Worm (Caenorhabditis elegans) whole organism, L1 larva: ENCODE measurements around the gene R186.8.
A peak's percentile ranks its signal among the peaks of the same experiment; 100 is the strongest.

Source experiments
- C16A3.4 ChIP-seq: fragments of 150-350 bp; optimal IDR thresholded peaks from 2 replicates; lab custom pipeline; 2014; ENCODE audit warnings: missing biosample characterization, missing genetic modification characterization
- C34B4.2 ChIP-seq: sonication (generic microtip); optimal IDR thresholded peaks from 2 replicates; lab custom pipeline; 2017; ENCODE audit warnings: mild to moderate bottlenecking, missing genetic modification characterization, missing compliant biosample characterization
- F16B12.6 ChIP-seq: fragments of 150-350 bp; optimal IDR thresholded peaks from 2 replicates; lab custom pipeline; 2014; ENCODE audit warnings: missing biosample characterization, missing genetic modification characterization
- alr-1 ChIP-seq: fragments of 200-800 bp; sonication (Bioruptor generic); optimal IDR thresholded peaks from 2 replicates; lab custom pipeline; 2018; ENCODE audit warnings: borderline replicate concordance, mild to moderate bottlenecking, missing genetic modification characterization, missing compliant biosample characterization
- ama-1 ChIP-seq: fragments of 150-350 bp; optimal IDR thresholded peaks from 2 replicates; lab custom pipeline; 2014
- blmp-1 ChIP-seq: fragments of 150-350 bp; optimal IDR thresholded peaks from 2 replicates; lab custom pipeline; 2014; ENCODE audit warnings: missing biosample characterization, missing genetic modification characterization
- ceh-63 ChIP-seq: fragments of 200-800 bp; sonication (Bioruptor generic); optimal IDR thresholded peaks from 2 replicates; lab custom pipeline; 2018; ENCODE audit warnings: mild to moderate bottlenecking, missing genetic modification characterization, missing compliant biosample characterization
- ceh-8 ChIP-seq: fragments of 200-800 bp; sonication (Bioruptor generic); optimal IDR thresholded peaks from 2 replicates; lab custom pipeline; 2018; ENCODE audit warnings: mild to moderate bottlenecking, missing genetic modification characterization, moderate library complexity, missing compliant biosample characterization
- ceh-90 ChIP-seq: sonication (generic microtip); optimal IDR thresholded peaks from 2 replicates; lab custom pipeline; 2016; ENCODE audit warnings: missing genetic modification characterization, missing compliant biosample characterization
- egl-13 ChIP-seq: sonication (generic microtip); optimal IDR thresholded peaks from 2 replicates; lab custom pipeline; 2016; ENCODE audit warnings: missing genotype, missing genetic modification reagents, missing genetic modification characterization, missing compliant biosample characterization
- elt-3 ChIP-seq, 6 experiments: fragments of 150-350 bp in 1 of 6; sonication (generic microtip); optimal IDR thresholded peaks; 2 replicates each; lab custom pipeline; 2017 to 2018; ENCODE audit warnings: missing biosample characterization in 6 of 6, missing genetic modification characterization in 6 of 6, inconsistent platforms in 1 of 6
- ets-5 ChIP-seq: fragments of 200-800 bp; sonication (Bioruptor generic); IDR thresholded peaks from 2 replicates; pipeline ENCODE4 v1.3.6; 2022; ENCODE audit warnings: missing genetic modification characterization, missing compliant biosample characterization
- fkh-10 ChIP-seq: sonication (generic microtip); optimal IDR thresholded peaks from 2 replicates; lab custom pipeline; 2017; ENCODE audit warnings: missing biosample characterization, missing genetic modification reagents, missing genetic modification characterization
- grh-1 ChIP-seq: fragments of 200-800 bp; sonication (Bioruptor generic); IDR thresholded peaks from 2 replicates; pipeline ENCODE4 v1.3.6; 2022; ENCODE audit warnings: missing genetic modification reagents, missing genetic modification characterization, missing compliant biosample characterization
- hlh-17 ChIP-seq: fragments of 200-800 bp; sonication (Bioruptor generic); optimal IDR thresholded peaks from 2 replicates; lab custom pipeline; 2018; ENCODE audit warnings: missing genetic modification characterization, mild to moderate bottlenecking, missing compliant biosample characterization, moderate library complexity, borderline replicate concordance
- isw-1 ChIP-seq: fragments of 200-800 bp; sonication (Bioruptor generic); IDR thresholded peaks from 2 replicates; pipeline ENCODE4 v1.3.6; 2022; ENCODE audit warnings: missing genetic modification characterization, missing compliant biosample characterization
- jun-1 ChIP-seq: fragments of 150-350 bp; optimal IDR thresholded peaks from 2 replicates; lab custom pipeline; 2014; ENCODE audit warnings: missing biosample characterization, missing genetic modification reagents, missing genetic modification characterization
- lin-14 ChIP-seq: fragments of 200-800 bp; sonication (Bioruptor generic); optimal IDR thresholded peaks from 2 replicates; lab custom pipeline; 2018; ENCODE audit warnings: mild to moderate bottlenecking, missing genetic modification characterization, moderate library complexity, missing compliant biosample characterization
- lin-15B ChIP-seq: fragments of 150-350 bp; sonication (generic microtip); optimal IDR thresholded peaks from 3 replicates; lab custom pipeline; 2014; ENCODE audit warnings: missing biosample characterization, missing genetic modification characterization
- lir-3 ChIP-seq: sonication (generic microtip); optimal IDR thresholded peaks from 2 replicates; lab custom pipeline; 2016; ENCODE audit warnings: mild to moderate bottlenecking, missing genetic modification characterization, moderate library complexity, missing compliant biosample characterization; ENCODE audit not compliant: poor library complexity
- mef-2 ChIP-seq: fragments of 150-350 bp; optimal IDR thresholded peaks from 2 replicates; lab custom pipeline; 2014; ENCODE audit warnings: missing biosample characterization, missing genetic modification characterization
- nhr-11 ChIP-seq: fragments of 150-350 bp; optimal IDR thresholded peaks from 2 replicates; lab custom pipeline; 2014; ENCODE audit warnings: missing biosample characterization, missing genetic modification characterization
- nhr-28 ChIP-seq: fragments of 150-350 bp; optimal IDR thresholded peaks from 2 replicates; lab custom pipeline; 2014; ENCODE audit warnings: missing biosample characterization, missing genetic modification characterization
- nhr-47 ChIP-seq: sonication (generic microtip); optimal IDR thresholded peaks from 2 replicates; lab custom pipeline; 2016; ENCODE audit warnings: mild to moderate bottlenecking, missing genetic modification characterization, moderate library complexity, missing compliant biosample characterization
- nhr-76 ChIP-seq: sonication (generic microtip); optimal IDR thresholded peaks from 2 replicates; lab custom pipeline; 2017; ENCODE audit warnings: missing biosample characterization, missing genetic modification characterization
- nhr-77 ChIP-seq: fragments of 150-350 bp; optimal IDR thresholded peaks from 2 replicates; lab custom pipeline; 2014; ENCODE audit warnings: missing biosample characterization, missing genetic modification characterization
- nhr-84 ChIP-seq: sonication (generic microtip); optimal IDR thresholded peaks from 2 replicates; lab custom pipeline; 2017; ENCODE audit warnings: missing biosample characterization, missing genetic modification characterization
- nhr-85 ChIP-seq: sonication (generic microtip); peaks from one replicate; lab custom pipeline; 2016; ENCODE audit warnings: missing genetic modification characterization, inconsistent platforms, missing compliant biosample characterization
- pag-3 ChIP-seq: sonication (generic microtip); optimal IDR thresholded peaks from 2 replicates; lab custom pipeline; 2017; ENCODE audit warnings: missing genetic modification characterization, mild to moderate bottlenecking, missing compliant biosample characterization, antibody characterized with exemption, borderline replicate concordance; ENCODE audit not compliant: insufficient read depth
- rnt-1 ChIP-seq: sonication (generic microtip); optimal IDR thresholded peaks from 2 replicates; lab custom pipeline; 2016; ENCODE audit warnings: mild to moderate bottlenecking, missing genetic modification characterization, moderate library complexity, missing compliant biosample characterization
- skn-1 ChIP-seq: fragments of 150-350 bp; optimal IDR thresholded peaks from 2 replicates; lab custom pipeline; 2014; ENCODE audit warnings: missing biosample characterization, missing genetic modification characterization
- snpc-4 ChIP-seq: fragments of 150-350 bp; optimal IDR thresholded peaks from 2 replicates; lab custom pipeline; 2014; ENCODE audit warnings: missing biosample characterization, missing genetic modification characterization
- snu-23 ChIP-seq: sonication (generic microtip); optimal IDR thresholded peaks from 2 replicates; lab custom pipeline; 2016; ENCODE audit warnings: missing genetic modification characterization, missing compliant biosample characterization
- sox-4 ChIP-seq: sonication (generic microtip); optimal IDR thresholded peaks from 2 replicates; lab custom pipeline; 2016; ENCODE audit warnings: missing genetic modification characterization, missing compliant biosample characterization
- sptf-1 ChIP-seq: fragments of 150-350 bp; optimal IDR thresholded peaks from 2 replicates; lab custom pipeline; 2014; ENCODE audit warnings: missing biosample characterization, missing genetic modification characterization
- swsn-7 ChIP-seq: sonication (generic microtip); optimal IDR thresholded peaks from 2 replicates; lab custom pipeline; 2016; ENCODE audit warnings: missing genetic modification characterization, missing compliant biosample characterization
- tbx-2 ChIP-seq: sonication (generic microtip); optimal IDR thresholded peaks from 2 replicates; lab custom pipeline; 2016; ENCODE audit warnings: missing genetic modification characterization, missing compliant biosample characterization
- unc-130 ChIP-seq: fragments of 150-350 bp; optimal IDR thresholded peaks from 2 replicates; lab custom pipeline; 2017; ENCODE audit warnings: missing biosample characterization, missing genetic modification characterization, inconsistent platforms
- vab-15 ChIP-seq: sonication (generic microtip); optimal IDR thresholded peaks from 2 replicates; lab custom pipeline; 2017; ENCODE audit warnings: missing genotype, mild to moderate bottlenecking, missing genetic modification characterization, missing compliant biosample characterization

Gene R186.8

ce11 chrV:12997422-12997821 is 29.6 kb upstream of the R186.8 start, which contains the start of gene far-3:
far-3 (minus strand) TSS chrV:12997522.
- TF ChIP-seq pag-3 (tag; lab: Kevin White, UChicago) (no peak), fkh-10 (no peak), egl-13 (tag; lab: Kevin White, UChicago) (no peak), lir-3 (tag; lab: Kevin White, UChicago) (no peak), ceh-90 (tag; lab: Kevin White, UChicago) (no peak), lin-15B (tag; lab: Kevin White, UChicago) (no peak), skn-1 (tag; lab: Kevin White, UChicago) (no peak), sox-4 (no peak), nhr-11 (tag; lab: Kevin White, UChicago) (no peak), nhr-28 (tag; lab: Kevin White, UChicago) (no peak), snu-23 (GFP tag; lab: Kevin White, UChicago) (no peak), ama-1 (lab: Kevin White, UChicago) (no peak), nhr-76 (tag; lab: Kevin White, UChicago) (no peak), tbx-2 (tag; lab: Kevin White, UChicago) (no peak), vab-15 (tag; lab: Kevin White, UChicago) (no peak), unc-130 (tag; lab: Kevin White, UChicago) (no peak)

DNA sequence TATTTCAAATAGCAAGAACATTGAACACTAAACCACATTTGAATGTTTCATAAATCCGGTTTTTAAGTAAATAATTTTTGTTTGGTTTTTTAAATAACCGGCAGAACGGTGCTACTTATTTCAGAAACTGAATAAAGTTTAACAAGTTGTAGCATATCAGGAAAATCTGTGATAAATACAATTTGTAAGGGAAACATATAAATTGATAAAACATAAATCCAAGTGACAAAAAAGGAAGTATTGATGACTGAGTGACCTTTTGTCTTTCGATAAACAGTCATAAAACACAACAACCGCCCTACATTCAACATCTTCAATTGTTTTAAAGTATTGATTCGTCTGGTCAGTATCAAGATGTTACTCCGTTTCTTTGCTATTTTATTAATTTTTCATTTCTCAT is 27.5 kb upstream of the R186.8 start, which contains the start of gene far-5:
TSS of gene far-5 (plus strand) at position 301 of the 400 bp plus-strand sequence.
- TF ChIP-seq elt-3 (tag; optimal IDR thresholded peaks at IDR 0.05; lab: Kevin White, UChicago) (peak in 1 of 6 experiments; percentile 29), ama-1 (lab: Kevin White, UChicago) (no peak), blmp-1 (tag; lab: Kevin White, UChicago) (peak; percentile 30)

- TF ChIP-seq mef-2 (tag; lab: Kevin White, UChicago) (no peak), nhr-77 (tag; lab: Kevin White, UChicago) (no peak), ceh-8 (no peak), blmp-1 (tag; lab: Kevin White, UChicago) (peak; percentile 18), unc-130 (tag; lab: Kevin White, UChicago) (no peak), ets-5 (no peak), lin-14 (GFP tag; lab: Kevin White, UChicago) (peak; percentile 60), swsn-7 (tag; lab: Kevin White, UChicago) (no peak), nhr-47 (tag; lab: Kevin White, UChicago) (no peak), C34B4.2 (tag; lab: Kevin White, UChicago) (no peak), grh-1 (GFP tag; lab: Robert Waterston, UW) (0 out of 2 replicates have a peak, but pooled peaks have one; percentile 45), nhr-85 (tag; lab: Kevin White, UChicago) (peak; percentile 82), nhr-76 (tag; lab: Kevin White, UChicago) (no peak)
Measured at ce11 chrV:12992891-12993290, 25.1 kb upstream of the R186.8 start, which contains the start of the genes F15B9.11 and dsl-7. F15B9.11 (minus strand) TSS chrV:12992895. dsl-7 (plus strand) TSS chrV:12993150.

- TF ChIP-seq alr-1 (tag; lab: Kevin White, UChicago) (no peak), hlh-17 (GFP tag; lab: Kevin White, UChicago) (no peak), nhr-85 (tag; lab: Kevin White, UChicago) (peak; percentile 42), nhr-84 (tag; lab: Kevin White, UChicago) (no peak), ceh-63 (GFP tag; lab: Kevin White, UChicago) (no peak), nhr-47 (tag; lab: Kevin White, UChicago) (no peak)
Measured at ce11 chrV:12988256-12988655, 20.5 kb upstream of the R186.8 start, which contains the start of gene F15B9.8. F15B9.8 (plus strand) TSS chrV:12988556.

DNA sequence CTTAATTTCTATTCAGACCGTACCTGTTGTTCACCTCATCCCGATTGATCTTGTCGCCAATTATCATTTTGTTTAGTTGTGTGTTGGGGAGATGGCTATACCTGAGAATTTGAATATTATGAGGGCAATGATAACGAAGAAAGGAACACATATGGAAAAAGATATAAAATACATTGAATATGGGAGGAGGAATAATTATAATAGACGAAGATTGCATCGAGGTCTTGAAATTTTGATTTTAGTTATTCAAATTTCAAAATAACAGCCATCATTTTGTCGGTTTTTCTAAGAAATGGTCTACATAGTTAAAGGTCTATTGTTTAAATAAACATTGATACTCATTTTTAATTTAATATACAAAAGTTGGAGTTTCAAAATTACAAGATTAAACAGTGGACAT is 19.3 kb upstream of the R186.8 start, which contains the start of gene shw-3:
TSS of gene shw-3 (minus strand) at position 101 of the 400 bp plus-strand sequence.
- TF ChIP-seq nhr-47 (tag; lab: Kevin White, UChicago) (no peak), egl-13 (tag; lab: Kevin White, UChicago) (no peak), ceh-90 (tag; lab: Kevin White, UChicago) (no peak), nhr-85 (tag; lab: Kevin White, UChicago) (no peak), isw-1 (GFP tag; lab: Robert Waterston, UW) (no peak), F16B12.6 (tag; lab: Kevin White, UChicago) (no peak), jun-1 (tag; lab: Kevin White, UChicago) (no peak), fkh-10 (no peak), C16A3.4 (no peak), snpc-4 (tag; lab: Kevin White, UChicago) (no peak), lir-3 (tag; lab: Kevin White, UChicago) (no peak), nhr-28 (tag; lab: Kevin White, UChicago) (no peak), sptf-1 (tag; lab: Kevin White, UChicago) (no peak), rnt-1 (no peak)
